Worm (Caenorhabditis elegans) whole organism, young adult: ENCODE data around the gene F47B10.4.

Experiments
- B0261.1 ChIP-seq: sonication (generic microtip); optimal IDR thresholded peaks from 2 replicates; lab custom pipeline; 2016; ENCODE audit warnings: mild to moderate bottlenecking, missing genetic modification characterization, moderate library complexity, missing compliant biosample characterization
- C06A6.2 ChIP-seq: fragments of 200-800 bp; sonication (Bioruptor generic); conservative IDR thresholded peaks from 2 replicates; pipeline ENCODE4 v1.3.6; 2022; ENCODE audit warnings: missing genetic modification characterization, missing compliant biosample characterization
- F10E7.11 ChIP-seq: sonication (generic microtip); optimal IDR thresholded peaks from 2 replicates; lab custom pipeline; 2017; ENCODE audit warnings: mild to moderate bottlenecking, missing genetic modification characterization, moderate library complexity, missing compliant biosample characterization
- F22D6.2 ChIP-seq: sonication (generic microtip); optimal IDR thresholded peaks from 2 replicates; lab custom pipeline; 2016; ENCODE audit warnings: mild to moderate bottlenecking, missing genetic modification characterization, missing compliant biosample characterization
- F23B12.7 ChIP-seq: sonication (generic microtip); optimal IDR thresholded peaks from 2 replicates; lab custom pipeline; 2017; ENCODE audit warnings: missing genetic modification characterization, mild to moderate bottlenecking, missing compliant biosample characterization, antibody characterized with exemption, moderate library complexity; ENCODE audit not compliant: insufficient read depth
- F49E8.2 ChIP-seq: sonication (generic microtip); optimal IDR thresholded peaks from 3 replicates; lab custom pipeline; 2017; ENCODE audit warnings: missing genetic modification characterization, mild to moderate bottlenecking, missing compliant biosample characterization, antibody characterized with exemption, moderate library complexity; ENCODE audit not compliant: insufficient read depth
- F52B5.7 ChIP-seq: sonication (generic microtip); optimal IDR thresholded peaks from 2 replicates; lab custom pipeline; 2016; ENCODE audit warnings: mild to moderate bottlenecking, missing genetic modification characterization, missing compliant biosample characterization
- F57A8.1 ChIP-seq: fragments of 200-800 bp; sonication (Bioruptor generic); optimal IDR thresholded peaks from 2 replicates; lab custom pipeline; 2018; ENCODE audit warnings: mild to moderate bottlenecking, missing genetic modification characterization, moderate library complexity, missing compliant biosample characterization
- K11D2.4 ChIP-seq: fragments of 200-800 bp; sonication (Bioruptor generic); IDR thresholded peaks from 2 replicates; pipeline ENCODE4 v1.3.6; 2022; ENCODE audit warnings: missing genetic modification reagents, missing genetic modification characterization, missing compliant biosample characterization
- Y53G8AR.9 ChIP-seq: fragments of 200-800 bp; sonication (Bioruptor generic); conservative IDR thresholded peaks from 2 replicates; pipeline ENCODE4 v1.3.6; 2022; ENCODE audit warnings: missing genetic modification reagents, missing genetic modification characterization, missing compliant biosample characterization
- Y67H2A.10 ChIP-seq: fragments of 200-800 bp; sonication (Bioruptor generic); conservative IDR thresholded peaks from 2 replicates; pipeline ENCODE4 v1.3.6; 2022; ENCODE audit warnings: missing genetic modification reagents, missing genetic modification characterization, missing compliant biosample characterization
- Y95B8A.8 ChIP-seq: fragments of 200-800 bp; sonication (Bioruptor generic); IDR thresholded peaks from 2 replicates; pipeline ENCODE4 v1.3.6; 2022; ENCODE audit warnings: missing genetic modification reagents, missing genetic modification characterization, missing compliant biosample characterization
- bed-1 ChIP-seq: fragments of 200-800 bp; sonication (Bioruptor generic); IDR thresholded peaks from 2 replicates; pipeline ENCODE4 v1.3.6; 2022; ENCODE audit warnings: missing genetic modification reagents, missing genetic modification characterization, missing compliant biosample characterization
- ccch-3 ChIP-seq: fragments of 200-800 bp; sonication (Bioruptor generic); optimal IDR thresholded peaks from 2 replicates; lab custom pipeline; 2018; ENCODE audit warnings: mild to moderate bottlenecking, missing genetic modification characterization, missing compliant biosample characterization
- cebp-1 ChIP-seq, 2 experiments: fragments of 200-800 bp in 1 of 2; sonication (Bioruptor generic) in 1 of 2; sonication (generic microtip) in 1 of 2; IDR thresholded peaks in 1 of 2; optimal IDR thresholded peaks in 1 of 2; 2 replicates each; pipeline versions ENCODE4 v1.3.6 to Lab custom; 2017 to 2022; ENCODE audit warnings: missing compliant biosample characterization in 2 of 2, missing genetic modification characterization in 2 of 2, mild to moderate bottlenecking in 1 of 2, missing genetic modification reagents in 1 of 2, moderate library complexity in 1 of 2
- ceh-40 ChIP-seq: fragments of 200-800 bp; sonication (Bioruptor generic); IDR thresholded peaks from 2 replicates; pipeline ENCODE4 v1.3.6; 2022; ENCODE audit warnings: missing genetic modification characterization, missing compliant biosample characterization
- chd-7 ChIP-seq: sonication (generic microtip); optimal IDR thresholded peaks from 2 replicates; lab custom pipeline; 2016; ENCODE audit warnings: mild to moderate bottlenecking, missing genetic modification characterization, moderate library complexity, missing compliant biosample characterization
- dpl-1 ChIP-seq: fragments of 150-350 bp; optimal IDR thresholded peaks from 2 replicates; lab custom pipeline; 2014; ENCODE audit warnings: missing biosample characterization, missing genetic modification reagents, missing genetic modification characterization
- egl-18 ChIP-seq: fragments of 200-800 bp; sonication (Bioruptor generic); IDR thresholded peaks from 2 replicates; pipeline ENCODE4 v1.3.6; 2022; ENCODE audit warnings: missing genetic modification reagents, missing genetic modification characterization, missing compliant biosample characterization
- ekl-4 ChIP-seq: fragments of 200-800 bp; sonication (Bioruptor generic); IDR thresholded peaks from 2 replicates; pipeline ENCODE4 v1.3.6; 2022; ENCODE audit warnings: missing genetic modification reagents, missing genetic modification characterization, missing compliant biosample characterization
- him-1 ChIP-seq: sonication (generic microtip); optimal IDR thresholded peaks from 2 replicates; lab custom pipeline; 2016; ENCODE audit warnings: missing genotype, missing genetic modification reagents, missing genetic modification characterization, missing compliant biosample characterization
- let-526 ChIP-seq: fragments of 200-800 bp; sonication (Bioruptor generic); IDR thresholded peaks from 2 replicates; pipeline ENCODE4 v1.3.6; 2022; ENCODE audit warnings: missing genetic modification reagents, missing genetic modification characterization, missing compliant biosample characterization
- let-607 ChIP-seq, 2 experiments: fragments of 200-800 bp in 1 of 2; sonication (Bioruptor generic) in 1 of 2; sonication (generic microtip) in 1 of 2; optimal IDR thresholded peaks; 2 replicates each; lab custom pipeline; 2016 to 2018; ENCODE audit warnings: mild to moderate bottlenecking in 2 of 2, missing compliant biosample characterization in 2 of 2, missing genetic modification characterization in 2 of 2, moderate library complexity in 2 of 2, missing genotype in 1 of 2
- madf-3 ChIP-seq: fragments of 200-800 bp; sonication (Bioruptor generic); IDR thresholded peaks from 2 replicates; pipeline ENCODE4 v1.3.6; 2022; ENCODE audit warnings: missing genetic modification reagents, missing genetic modification characterization, missing compliant biosample characterization
- nhr-179 ChIP-seq: sonication (generic microtip); optimal IDR thresholded peaks from 2 replicates; lab custom pipeline; 2016; ENCODE audit warnings: mild to moderate bottlenecking, missing genetic modification characterization, missing compliant biosample characterization
- nhr-80 ChIP-seq: sonication (generic microtip); optimal IDR thresholded peaks from 2 replicates; lab custom pipeline; 2016; ENCODE audit warnings: missing genetic modification characterization, missing compliant biosample characterization
- nhr-90 ChIP-seq: sonication (generic microtip); optimal IDR thresholded peaks from 2 replicates; lab custom pipeline; 2016; ENCODE audit warnings: missing genotype, mild to moderate bottlenecking, missing genetic modification characterization, missing compliant biosample characterization
- pha-4 ChIP-seq: fragments of 150-350 bp; sonication (generic microtip); optimal IDR thresholded peaks from 2 replicates; lab custom pipeline; 2014; ENCODE audit warnings: missing biosample characterization, missing genetic modification reagents, missing genetic modification characterization
- sdz-38 ChIP-seq: sonication (generic microtip); optimal IDR thresholded peaks from 2 replicates; lab custom pipeline; 2016; ENCODE audit warnings: missing genotype, missing genetic modification characterization, missing compliant biosample characterization
- sptf-2 ChIP-seq: fragments of 200-800 bp; sonication (Bioruptor generic); optimal IDR thresholded peaks from 2 replicates; lab custom pipeline; 2018; ENCODE audit warnings: mild to moderate bottlenecking, missing genetic modification characterization, missing compliant biosample characterization
- ztf-18 ChIP-seq: sonication (generic microtip); optimal IDR thresholded peaks from 2 replicates; lab custom pipeline; 2016; ENCODE audit warnings: missing genotype, mild to moderate bottlenecking, missing genetic modification characterization, missing compliant biosample characterization
- ztf-22 ChIP-seq: fragments of 200-800 bp; sonication (Bioruptor generic); optimal IDR thresholded peaks from 2 replicates; lab custom pipeline; 2018; ENCODE audit warnings: mild to moderate bottlenecking, missing genetic modification characterization, moderate library complexity, missing compliant biosample characterization
- ztf-26 ChIP-seq: sonication (generic microtip); optimal IDR thresholded peaks from 2 replicates; lab custom pipeline; 2017; ENCODE audit warnings: missing genetic modification characterization, missing compliant biosample characterization

Gene F47B10.4

ce11 chrX:10901766-10902165, 10.7 kb downstream of the F47B10.4 start:
- TF ChIP-seq chd-7 (tag; lab: Kevin White, UChicago) (no peak), nhr-80 (tag; lab: Kevin White, UChicago) (peak; percentile 84)
- TF ChIP-seq, all 124 proteins: peak for 1

ce11 chrX:10902723-10903322, 11.8 kb downstream of the F47B10.4 start, which contains the start of gene acbp-3:
Gene acbp-3 (plus strand): TSS chrX:10903272.
- TF ChIP-seq egl-18 (GFP tag; lab: Robert Waterston, UW) (no peak), pha-4 (tag; lab: Kevin White, UChicago) (no peak), Y67H2A.10 (no peak), nhr-179 (tag; lab: Kevin White, UChicago) (no peak), F10E7.11 (no peak), nhr-90 (tag; lab: Kevin White, UChicago) (no peak), him-1 (tag; lab: Kevin White, UChicago) (no peak), C06A6.2 (GFP tag; lab: Robert Waterston, UW) (no peak), bed-1 (GFP tag; lab: Robert Waterston, UW) (no peak), K11D2.4 (GFP tag; lab: Robert Waterston, UW) (no peak), ccch-3 (GFP tag; lab: Kevin White, UChicago) (no peak), F52B5.7 (tag; lab: Kevin White, UChicago) (no peak)

- TF ChIP-seq ztf-18 (tag; lab: Kevin White, UChicago) (no peak), ztf-26 (tag; lab: Kevin White, UChicago) (peak; percentile 10), sdz-38 (no peak), let-607 (tag; optimal IDR thresholded peaks at IDR 0.05; lab: Kevin White, UChicago) (no peak), F22D6.2 (tag; lab: Kevin White, UChicago) (no peak), F49E8.2 (tag; lab: Kevin White, UChicago) (no peak), Y95B8A.8 (GFP tag; lab: Robert Waterston, UW) (no peak), ztf-22 (no peak), nhr-80 (tag; lab: Kevin White, UChicago) (peak; percentile 5)
These were observed 12.4 kb downstream of the F47B10.4 start for ce11 chrX:10903416-10903815.

ce11 chrX:10907418-10907817, 16.4 kb downstream of the F47B10.4 start:
- TF ChIP-seq ccch-3 (GFP tag; lab: Kevin White, UChicago) (no peak), F57A8.1 (GFP tag; lab: Kevin White, UChicago) (no peak), B0261.1 (tag; lab: Kevin White, UChicago) (no peak), ekl-4 (GFP tag; lab: Robert Waterston, UW) (no peak), cebp-1 (GFP tag; IDR thresholded peaks at IDR 0.05; lab: Robert Waterston, UW) (no peak), cebp-1 (tag; optimal IDR thresholded peaks at IDR 0.05; lab: Kevin White, UChicago) (no peak), madf-3 (GFP tag; lab: Robert Waterston, UW) (no peak), let-526 (no peak), dpl-1 (GFP tag; lab: Kevin White, UChicago) (no peak), F23B12.7 (tag; lab: Kevin White, UChicago) (no peak), ceh-40 (GFP tag; lab: Robert Waterston, UW) (no peak), Y53G8AR.9 (GFP tag; lab: Robert Waterston, UW) (no peak), sptf-2 (GFP tag; lab: Kevin White, UChicago) (no peak)
